Worm (Caenorhabditis elegans) whole organism, L4 larva: Measurements from ENCODE around the gene tmed-13.
"Not testable (repeated sequence)": the region's sequence is repeated elsewhere in the genome, so short reads cannot be mapped to it uniquely, and the experiment has no call there.

Experiments used
- aly-2 ChIP-seq: sonication (generic microtip); optimal IDR thresholded peaks from 2 replicates; lab custom pipeline; 2018; ENCODE audit warnings: missing biosample characterization, missing genetic modification characterization
- attf-4 ChIP-seq: sonication (generic microtip); optimal IDR thresholded peaks from 3 replicates; lab custom pipeline; 2017; ENCODE audit warnings: missing biosample characterization, missing genetic modification characterization
- ctbp-1 ChIP-seq: fragments of 200-800 bp; sonication (Bioruptor generic); IDR thresholded peaks from 2 replicates; pipeline ENCODE4 v1.3.6; 2022; ENCODE audit warnings: missing genetic modification reagents, missing genetic modification characterization, missing compliant biosample characterization
- jun-1 ChIP-seq: fragments of 150-350 bp; optimal IDR thresholded peaks from 2 replicates; lab custom pipeline; 2014; ENCODE audit warnings: missing biosample characterization, missing genetic modification reagents, missing genetic modification characterization
- lin-13 ChIP-seq: fragments of 150-350 bp; optimal IDR thresholded peaks from 2 replicates; lab custom pipeline; 2014; ENCODE audit warnings: missing biosample characterization, missing genetic modification reagents, missing genetic modification characterization
- lin-39 ChIP-seq: fragments of 150-350 bp; optimal IDR thresholded peaks from 2 replicates; lab custom pipeline; 2014; ENCODE audit warnings: missing biosample characterization, missing genetic modification reagents, missing genetic modification characterization
- nhr-10 ChIP-seq: fragments of 150-350 bp; optimal IDR thresholded peaks from 2 replicates; lab custom pipeline; 2014; ENCODE audit warnings: missing biosample characterization, missing genetic modification characterization
- nhr-25 ChIP-seq: sonication (generic microtip); optimal IDR thresholded peaks from 2 replicates; lab custom pipeline; 2017; ENCODE audit warnings: missing genetic modification characterization, mild to moderate bottlenecking, missing compliant biosample characterization, antibody characterized with exemption, moderate library complexity, borderline replicate concordance; ENCODE audit not compliant: insufficient read depth
- pha-4 ChIP-seq, 2 experiments: fragments of 150-350 bp in 1 of 2; fragments of 200-800 bp in 1 of 2; sonication (Bioruptor generic) in 1 of 2; IDR thresholded peaks in 1 of 2; optimal IDR thresholded peaks in 1 of 2; 2 replicates each; pipeline versions ENCODE4 v1.3.6 to Lab custom; 2014 to 2022; ENCODE audit warnings: missing genetic modification characterization in 2 of 2, missing genetic modification reagents in 2 of 2, missing biosample characterization in 1 of 2, missing compliant biosample characterization in 1 of 2
- pqm-1 ChIP-seq: sonication (generic microtip); optimal IDR thresholded peaks from 2 replicates; lab custom pipeline; 2017; ENCODE audit warnings: missing biosample characterization, missing genetic modification characterization
- snpc-4 ChIP-seq: fragments of 150-350 bp; optimal IDR thresholded peaks from 2 replicates; lab custom pipeline; 2014; ENCODE audit warnings: missing biosample characterization, missing genetic modification characterization
- ztf-11 ChIP-seq: fragments of 150-350 bp; optimal IDR thresholded peaks from 2 replicates; lab custom pipeline; 2014; ENCODE audit warnings: missing biosample characterization, missing genetic modification characterization

DNA sequence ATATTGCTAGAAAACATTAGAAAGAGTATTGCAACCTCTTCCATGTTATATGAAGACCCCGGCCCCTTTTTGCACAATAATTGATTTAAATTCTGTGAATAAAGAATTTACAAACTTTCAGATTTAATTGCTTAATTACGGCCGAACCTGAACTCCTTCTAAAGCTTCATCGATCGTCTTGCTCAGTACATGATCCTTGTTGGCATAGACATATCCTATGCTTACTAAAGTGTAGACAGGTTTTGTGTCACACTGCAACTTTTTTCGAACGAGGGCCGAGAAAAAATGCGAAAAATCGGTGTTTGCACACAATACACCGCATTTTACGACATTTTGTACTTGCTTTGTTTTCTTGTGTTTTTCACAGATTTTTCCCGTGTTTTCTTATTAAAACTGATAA is 47.8 kb downstream of the tmed-13 start:
- TF ChIP-seq lin-39 (tag; lab: Kevin White, UChicago); jun-1 (tag; lab: Kevin White, UChicago); ctbp-1 (GFP tag; lab: Robert Waterston, UW); snpc-4 (tag; lab: Kevin White, UChicago); ztf-11; pha-4 (GFP tag; IDR thresholded peaks at IDR 0.05; lab: Robert Waterston, UW); pha-4 (tag; optimal IDR thresholded peaks at IDR 0.05; lab: Kevin White, UChicago); attf-4; nhr-10 (tag; lab: Kevin White, UChicago); nhr-25 (tag; lab: Kevin White, UChicago); lin-13 (GFP tag; lab: Kevin White, UChicago); aly-2 (tag; lab: Kevin White, UChicago); pqm-1 (tag; lab: Kevin White, UChicago): not testable (repeated sequence)
